Fruit fly (Drosophila melanogaster) whole organism, embryonic: ENCODE data around the gene Tpr2.

Experiments
- CG3065 ChIP-seq: fragments of 200-800 bp; sonication (Bioruptor generic); optimal IDR thresholded peaks from 2 replicates; lab custom pipeline; 2016; ENCODE audit warnings: missing biosample characterization, missing genetic modification characterization
- Fer1 ChIP-seq: fragments of 200-800 bp; sonication (Bioruptor generic); optimal IDR thresholded peaks from 2 replicates; lab custom pipeline; 2017; ENCODE audit warnings: missing biosample characterization, mild to moderate bottlenecking, missing genetic modification characterization
- H2.0 ChIP-seq: fragments of 200-800 bp; sonication (Bioruptor generic); IDR thresholded peaks from 2 replicates; pipeline ENCODE4 v1.3.6; 2022; ENCODE audit warnings: missing biosample characterization, missing genetic modification characterization
- corto ChIP-seq: fragments of 200-800 bp; sonication (Bioruptor generic); optimal IDR thresholded peaks from 2 replicates; lab custom pipeline; 2016; ENCODE audit warnings: missing biosample characterization, mild to moderate bottlenecking, missing genetic modification characterization, moderate library complexity
- fru ChIP-seq: fragments of >200 bp; optimal IDR thresholded peaks from 2 replicates; lab custom pipeline; 2017
- lbe ChIP-seq: fragments of 200-800 bp; sonication (Bioruptor generic); optimal IDR thresholded peaks from 2 replicates; lab custom pipeline; 2016; ENCODE audit warnings: missing biosample characterization, mild to moderate bottlenecking, missing genetic modification characterization
- onecut ChIP-seq: fragments of 200-800 bp; sonication (Bioruptor generic); IDR thresholded peaks from 2 replicates; pipeline ENCODE4 v1.3.6; 2022; ENCODE audit warnings: missing biosample characterization, missing genetic modification characterization
- sug ChIP-seq: fragments of 200-800 bp; optimal IDR thresholded peaks from 2 replicates; lab custom pipeline; 2019; ENCODE audit warnings: missing biosample characterization, mild to moderate bottlenecking, missing genetic modification characterization, moderate library complexity

DNA sequence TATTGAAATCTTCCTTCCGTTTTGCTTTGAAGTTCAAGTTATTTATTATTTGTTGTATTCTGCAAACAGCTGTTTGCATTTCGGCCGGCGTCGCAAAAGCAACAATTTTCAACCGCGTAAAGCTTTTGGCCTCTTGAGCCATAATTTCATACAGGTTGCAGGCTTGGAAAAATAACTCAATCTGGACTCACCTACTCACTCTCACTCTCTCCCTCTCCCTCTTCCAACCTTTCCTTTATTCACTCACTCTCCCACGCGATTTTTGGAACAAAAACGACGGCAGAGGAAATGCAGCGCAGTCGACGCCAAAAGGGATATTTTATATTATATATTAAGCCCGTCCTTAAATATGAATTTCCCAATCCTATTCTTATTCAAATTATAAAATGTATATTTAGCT lies 52.6 kb downstream of the Tpr2 start:
- no peak for TF ChIP-seq Fer1 (GFP tag; lab: Kevin White, UChicago)
- no peak for TF ChIP-seq fru (lab: Kevin White, UChicago)
- no peak for TF ChIP-seq sug (tag; lab: Kevin White, UChicago)
- no peak for TF ChIP-seq CG3065
- TF ChIP-seq onecut (GFP tag; lab: Robert Waterston, UW) = no peak
- no peak for TF ChIP-seq lbe
- no peak for TF ChIP-seq corto (GFP tag; lab: Kevin White, UChicago)
- no peak for TF ChIP-seq H2.0 (GFP tag; lab: Robert Waterston, UW)
